Fruit fly (Drosophila melanogaster): ENCODE results near the gene lic.

The lic gene

DNA sequence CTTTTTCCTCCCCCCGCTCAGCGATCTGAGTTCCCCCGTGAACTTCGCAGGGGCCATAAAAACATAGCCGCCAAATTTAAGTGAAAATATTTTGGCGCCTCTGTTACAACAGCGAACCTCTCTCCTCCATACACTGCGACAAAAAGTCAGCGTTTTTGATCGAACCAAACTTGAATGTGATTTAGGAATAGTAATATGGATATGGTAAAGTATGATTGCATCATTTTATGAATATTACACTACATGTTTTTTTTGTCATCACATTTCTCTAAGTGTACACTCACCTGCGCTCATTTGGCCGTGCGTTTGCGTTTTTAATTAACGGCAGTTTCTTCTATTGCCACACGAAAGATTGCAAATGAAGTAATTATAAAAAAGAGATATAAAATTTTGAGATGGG, 44.8 kb downstream of the lic start (continued):
- TF ChIP-seq pita (GFP tag; optimal IDR thresholded peaks at IDR 0.05) (no peak), cwo (GFP tag; optimal IDR thresholded peaks at IDR 0.05) (peak; percentile 39), abd-A (tag; optimal IDR thresholded peaks at IDR 0.05) (no peak), odd (GFP tag; optimal IDR thresholded peaks at IDR 0.05) (no peak), pho (GFP tag; optimal IDR thresholded peaks at IDR 0.05) (peak; percentile 2), repo (GFP tag; optimal IDR thresholded peaks at IDR 0.05) (no peak), CG6854 (GFP tag; optimal IDR thresholded peaks at IDR 0.05) (no peak), CG10321 (GFP tag; IDR thresholded peaks at IDR 0.05) (no peak), mam (GFP tag; optimal IDR thresholded peaks at IDR 0.05) (peak; percentile 52), wor (GFP tag; IDR thresholded peaks at IDR 0.05) (0 out of 2 replicates have a peak, but pooled peaks have one; percentile 37), CG13296 (GFP tag; optimal IDR thresholded peaks at IDR 0.05) (no peak), fu2 (GFP tag; optimal IDR thresholded peaks at IDR 0.05) (peak; percentile 5), Neu2 (GFP tag; optimal IDR thresholded peaks at IDR 0.05; ENCODE audit: borderline replicate concordance) (no peak), HLH4C (GFP tag; IDR thresholded peaks at IDR 0.05; ENCODE audit: partially characterized antibody) (no peak), Pdp1 (GFP tag; optimal IDR thresholded peaks at IDR 0.05) (peak; percentile 33 to 44), CG16779 (GFP tag; IDR thresholded peaks at IDR 0.05) (no peak), h (optimal IDR thresholded peaks at IDR 0.05) (no peak), ewg (GFP tag; optimal IDR thresholded peaks at IDR 0.05) (peak; percentile 34), gem (tag; optimal IDR thresholded peaks at IDR 0.05) (peak; percentile 76), hkb (optimal IDR thresholded peaks at IDR 0.05) (no peak), hkb (GFP tag; IDR thresholded peaks at IDR 0.05) (peak; percentile 68), shn (GFP tag; optimal IDR thresholded peaks at IDR 0.05) (peak; percentile 4), Usf (GFP tag; optimal IDR thresholded peaks at IDR 0.05) (no peak), CG3281 (GFP tag; optimal IDR thresholded peaks at IDR 0.05) (no peak), zen (tag; optimal IDR thresholded peaks at IDR 0.05) (peak; percentile 20), crc (GFP tag; optimal IDR thresholded peaks at IDR 0.05) (no peak), sqz (GFP tag; optimal IDR thresholded peaks at IDR 0.05) (peak; percentile 39), CG10979 (tag; optimal IDR thresholded peaks at IDR 0.05) (peak; percentile 52), CG13775 (GFP tag; optimal IDR thresholded peaks at IDR 0.05) (peak; percentile 17), cas (GFP tag; IDR thresholded peaks at IDR 0.05) (no peak), CG15514 (GFP tag; optimal IDR thresholded peaks at IDR 0.05) (peak; percentile 35), tin (GFP tag; optimal IDR thresholded peaks at IDR 0.05) (peak; percentile 56), Aef1 (GFP tag; IDR thresholded peaks at IDR 0.05) (peak; percentile 48; the same call in 1 of the 3 replicates), CG2120 (GFP tag; optimal IDR thresholded peaks at IDR 0.05) (peak; percentile 24), H15 (GFP tag; IDR thresholded peaks at IDR 0.05) (peak; percentile 42; the same call in 1 of the 3 replicates), TFAM (GFP tag; optimal IDR thresholded peaks at IDR 0.05) (no peak), oc (tag; optimal IDR thresholded peaks at IDR 0.05) (peak; percentile 45), Xbp1 (GFP tag; optimal IDR thresholded peaks at IDR 0.05) (peak; percentile 69), CG11247 (GFP tag; IDR thresholded peaks at IDR 0.05) (0 out of 2 replicates have a peak, but pooled peaks have one; percentile 7), Ravus (GFP tag; IDR thresholded peaks at IDR 0.05) (peak; percentile 33), jing (GFP tag; optimal IDR thresholded peaks at IDR 0.05) (peak; percentile 54), seq (GFP tag; IDR thresholded peaks at IDR 0.05) (0 out of 2 replicates have a peak, but pooled peaks have one; percentile 33), CG15073 (GFP tag; optimal IDR thresholded peaks at IDR 0.05) (no peak), CG7556 (GFP tag; optimal IDR thresholded peaks at IDR 0.05) (peak; percentile 38), CG15011 (GFP tag; optimal IDR thresholded peaks at IDR 0.05) (peak; percentile 20), ftz-f1 (GFP tag; optimal IDR thresholded peaks at IDR 0.05) (no peak), sd (tag; optimal IDR thresholded peaks at IDR 0.05) (no peak), CG4617 (GFP tag; optimal IDR thresholded peaks at IDR 0.05; ENCODE audit: borderline replicate concordance) (no peak), CG18476 (GFP tag; optimal IDR thresholded peaks at IDR 0.05) (peak; percentile 28), fd3F (GFP tag; optimal IDR thresholded peaks at IDR 0.05) (no peak), CG10366 (GFP tag; IDR thresholded peaks at IDR 0.05) (peak; percentile 60)

Measured in whole organism, embryonic.